Worm (Caenorhabditis elegans) whole organism, early embryonic: ENCODE results near the gene fbxl-3.

ENCODE experiments used
- flt-1 ChIP-seq: fragments of 200-800 bp; sonication (Bioruptor generic); IDR thresholded peaks from 2 replicates; pipeline ENCODE4 v1.3.6; 2022; ENCODE audit warnings: missing genetic modification characterization, missing compliant biosample characterization
- pes-1 ChIP-seq: fragments of 200-800 bp; sonication (Bioruptor generic); IDR thresholded peaks from 2 replicates; pipeline ENCODE4 v1.3.6; 2022; ENCODE audit warnings: missing genetic modification reagents, missing genetic modification characterization, missing compliant biosample characterization
- scrt-1 ChIP-seq: fragments of 200-800 bp; sonication (Bioruptor generic); IDR thresholded peaks from 2 replicates; pipeline ENCODE4 v1.3.6; 2022; ENCODE audit warnings: missing genetic modification characterization, missing compliant biosample characterization
- sea-1 ChIP-seq: fragments of 200-800 bp; sonication (Bioruptor generic); conservative IDR thresholded peaks from 2 replicates; pipeline ENCODE4 v1.3.6; 2022; ENCODE audit warnings: missing genetic modification characterization, missing compliant biosample characterization
- tbx-11 ChIP-seq: fragments of 200-800 bp; sonication (Bioruptor generic); IDR thresholded peaks from 2 replicates; pipeline ENCODE4 v1.3.6; 2022; ENCODE audit warnings: missing genetic modification characterization, missing compliant biosample characterization
- tbx-37 ChIP-seq: fragments of 200-800 bp; sonication (Bioruptor generic); conservative IDR thresholded peaks from 2 replicates; pipeline ENCODE4 v1.3.6; 2022; ENCODE audit warnings: missing genetic modification reagents, missing genetic modification characterization, missing compliant biosample characterization

The fbxl-3 gene

DNA sequence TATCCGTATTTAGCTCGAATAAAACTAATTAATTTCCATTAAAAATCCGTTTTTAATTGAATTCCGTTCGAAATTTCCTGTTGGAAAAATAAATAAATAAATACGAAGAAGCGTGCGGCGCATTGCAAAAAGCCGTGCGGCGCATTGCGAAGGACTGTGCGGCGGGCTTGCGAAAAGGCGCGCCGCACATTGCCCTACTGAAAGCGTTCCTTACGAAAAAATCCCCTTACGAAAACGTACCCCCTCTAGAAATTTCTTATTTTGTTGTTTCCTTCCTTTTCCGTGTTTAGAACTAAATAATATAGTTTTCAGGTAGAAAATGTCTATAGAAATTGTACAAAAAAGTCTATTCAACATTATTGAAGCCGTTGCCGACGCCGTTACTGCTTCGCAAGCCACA is 48.3 kb downstream of the fbxl-3 start, which contains the start of gene F09E5.8:
F09E5.8 (plus strand) TSS at position 313 of the 400 bp plus-strand sequence.
- TF ChIP-seq scrt-1 (GFP tag; lab: Robert Waterston, UW) (0 out of 2 replicates have a peak, but pooled peaks have one; percentile 35), tbx-11 (GFP tag; lab: Robert Waterston, UW) (peak; percentile 76), pes-1 (GFP tag; lab: Robert Waterston, UW) (peak; percentile 81)

DNA sequence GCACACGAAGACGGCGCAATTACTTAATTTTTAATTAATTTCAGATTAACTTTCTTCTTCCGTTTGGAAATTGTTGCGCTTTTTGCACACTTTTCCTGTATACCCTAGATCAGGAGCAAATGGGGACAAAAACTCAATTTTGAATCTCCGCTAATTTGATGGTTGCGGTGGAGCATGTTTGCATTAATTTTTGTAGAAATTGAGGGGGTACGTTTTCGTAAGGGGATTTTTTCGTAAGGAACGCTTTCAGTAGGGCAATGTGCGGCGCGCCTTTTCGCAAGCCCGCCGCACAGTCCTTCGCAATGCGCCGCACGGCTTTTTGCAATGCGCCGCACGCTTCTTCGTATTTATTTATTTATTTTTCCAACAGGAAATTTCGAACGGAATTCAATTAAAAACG is 52.4 kb downstream of the fbxl-3 start:
- TF ChIP-seq flt-1 (0 out of 2 replicates have a peak, but pooled peaks have one; percentile 32), sea-1 (peak; percentile 87), tbx-37 (GFP tag; lab: Robert Waterston, UW) (0 out of 2 replicates have a peak, but pooled peaks have one; percentile 35), tbx-11 (GFP tag; lab: Robert Waterston, UW) (peak; percentile 78; the same call in 1 of the 2 replicates), pes-1 (GFP tag; lab: Robert Waterston, UW) (peak; percentile 79; the same call in 1 of the 2 replicates), scrt-1 (GFP tag; lab: Robert Waterston, UW) (peak; percentile 66; the same call in 1 of the 2 replicates)
